Fruit fly (Drosophila melanogaster) whole organism, embryonic: ENCODE data around the gene CG14062.

Experiments
- B-H1 ChIP-seq: fragments of 200-800 bp; sonication (Bioruptor generic); IDR thresholded peaks from 3 replicates; pipeline ENCODE4 v1.3.6; 2022; ENCODE audit warnings: missing biosample characterization, missing genetic modification characterization
- BtbVII ChIP-seq: fragments of 200-800 bp; sonication (Bioruptor generic); optimal IDR thresholded peaks from 3 replicates; lab custom pipeline; 2017; ENCODE audit warnings: missing biosample characterization, mild to moderate bottlenecking, missing genetic modification characterization
- C15 ChIP-seq: fragments of 200-800 bp; sonication (Bioruptor generic); IDR thresholded peaks from 3 replicates; pipeline ENCODE4 v1.3.6; 2022; ENCODE audit warnings: missing biosample characterization, missing genetic modification characterization
- CG10209 ChIP-seq: fragments of 200-800 bp; sonication (Bioruptor generic); optimal IDR thresholded peaks from 3 replicates; lab custom pipeline; 2017; ENCODE audit warnings: missing biosample characterization, mild to moderate bottlenecking, missing genetic modification characterization, missing genetic modification reagents
- CG10431 ChIP-seq: fragments of 200-800 bp; sonication (Bioruptor generic); optimal IDR thresholded peaks from 3 replicates; lab custom pipeline; 2018; ENCODE audit warnings: missing biosample characterization, mild to moderate bottlenecking, missing genetic modification characterization
- CG10543 ChIP-seq: fragments of 200-800 bp; sonication (Bioruptor generic); optimal IDR thresholded peaks from 3 replicates; lab custom pipeline; 2017; ENCODE audit warnings: missing biosample characterization, mild to moderate bottlenecking, missing genetic modification characterization, moderate library complexity
- CG11398 ChIP-seq: fragments of 200-800 bp; sonication (Bioruptor generic); optimal IDR thresholded peaks from 2 replicates; lab custom pipeline; 2016; ENCODE audit warnings: missing biosample characterization, missing genetic modification characterization
- CG12104 ChIP-seq: fragments of 200-800 bp; sonication (Bioruptor generic); optimal IDR thresholded peaks from 3 replicates; lab custom pipeline; 2016; ENCODE audit warnings: missing biosample characterization, missing genetic modification characterization
- CG12659 ChIP-seq: fragments of 200-800 bp; sonication (Bioruptor generic); optimal IDR thresholded peaks from 3 replicates; lab custom pipeline; 2017; ENCODE audit warnings: mild to moderate bottlenecking, missing biosample characterization, missing genetic modification reagents, missing genetic modification characterization
- CG14014 ChIP-seq: fragments of 200-800 bp; sonication (Bioruptor generic); IDR thresholded peaks from 2 replicates; pipeline ENCODE4 v1.3.6; 2022; ENCODE audit warnings: missing biosample characterization, missing genetic modification characterization
- CG15601 ChIP-seq: fragments of 200-800 bp; sonication (Bioruptor generic); optimal IDR thresholded peaks from 3 replicates; lab custom pipeline; 2019; ENCODE audit warnings: missing biosample characterization, mild to moderate bottlenecking, missing genetic modification characterization, moderate library complexity
- CG16779 ChIP-seq: fragments of 200-800 bp; sonication (Bioruptor generic); IDR thresholded peaks from 2 replicates; pipeline ENCODE4 v1.3.6; 2022; ENCODE audit warnings: missing biosample characterization, missing genetic modification characterization
- CG16863 ChIP-seq: fragments of 200-800 bp; sonication (Bioruptor generic); optimal IDR thresholded peaks from 3 replicates; lab custom pipeline; 2016; ENCODE audit warnings: missing biosample characterization, missing genetic modification characterization
- CG17186 ChIP-seq: fragments of 200-800 bp; sonication (Bioruptor generic); optimal IDR thresholded peaks from 3 replicates; lab custom pipeline; 2017; ENCODE audit warnings: missing biosample characterization, missing genetic modification reagents, missing genetic modification characterization
- CG17802 ChIP-seq: fragments of 200-800 bp; sonication (Bioruptor generic); optimal IDR thresholded peaks from 2 replicates; lab custom pipeline; 2018; ENCODE audit warnings: missing biosample characterization, mild to moderate bottlenecking, missing genetic modification characterization, moderate library complexity
- CG17912 ChIP-seq: fragments of 200-800 bp; sonication (Bioruptor generic); optimal IDR thresholded peaks from 2 replicates; lab custom pipeline; 2018; ENCODE audit warnings: missing biosample characterization, mild to moderate bottlenecking, missing genetic modification characterization
- CG18619 ChIP-seq: fragments of 200-800 bp; sonication (Bioruptor generic); optimal IDR thresholded peaks from 3 replicates; lab custom pipeline; 2017; ENCODE audit warnings: missing biosample characterization, mild to moderate bottlenecking, missing genetic modification characterization
- CG2129 ChIP-seq: fragments of 200-800 bp; sonication (Bioruptor generic); IDR thresholded peaks from 2 replicates; pipeline ENCODE4 v1.3.6; 2022; ENCODE audit warnings: missing biosample characterization, missing genetic modification characterization; ENCODE audit not compliant: partially characterized antibody
- CG2889 ChIP-seq: fragments of 200-800 bp; sonication (Bioruptor generic); IDR thresholded peaks from 3 replicates; pipeline ENCODE4 v1.3.6; 2022; ENCODE audit warnings: missing biosample characterization, missing genetic modification characterization
- CG3065 ChIP-seq: fragments of 200-800 bp; sonication (Bioruptor generic); optimal IDR thresholded peaks from 2 replicates; lab custom pipeline; 2016; ENCODE audit warnings: missing biosample characterization, missing genetic modification characterization
- CG31441 ChIP-seq: fragments of 200-800 bp; sonication (Bioruptor generic); IDR thresholded peaks from 2 replicates; pipeline ENCODE4 v1.3.6; 2022; ENCODE audit warnings: missing biosample characterization, missing genetic modification characterization
- CG3407 ChIP-seq: fragments of 200-800 bp; sonication (Bioruptor generic); optimal IDR thresholded peaks from 2 replicates; lab custom pipeline; 2018; ENCODE audit warnings: missing biosample characterization, mild to moderate bottlenecking, missing genetic modification characterization
- CG3726 ChIP-seq: fragments of 200-800 bp; sonication (Bioruptor generic); IDR thresholded peaks from 3 replicates; pipeline ENCODE4, ENCODE4 v1.3.6; 2022; ENCODE audit warnings: missing biosample characterization, missing genetic modification characterization
- CG4404 ChIP-seq: fragments of 200-800 bp; sonication (Bioruptor generic); IDR thresholded peaks from 2 replicates; pipeline ENCODE4 v1.3.6; 2022; ENCODE audit warnings: missing biosample characterization, missing genetic modification characterization
- CG6654 ChIP-seq: fragments of 200-800 bp; sonication (Bioruptor generic); optimal IDR thresholded peaks from 2 replicates; lab custom pipeline; 2017; ENCODE audit warnings: missing biosample characterization, mild to moderate bottlenecking, missing genetic modification characterization
- CG7786 ChIP-seq: fragments of 200-800 bp; sonication (Bioruptor generic); optimal IDR thresholded peaks from 2 replicates; lab custom pipeline; 2016; ENCODE audit warnings: missing biosample characterization, missing genetic modification characterization
- CG8281 ChIP-seq: fragments of 200-800 bp; sonication (Bioruptor generic); optimal IDR thresholded peaks from 2 replicates; lab custom pipeline; 2018; ENCODE audit warnings: missing biosample characterization, mild to moderate bottlenecking, missing genetic modification characterization, moderate library complexity
- CG8359 ChIP-seq: fragments of 200-800 bp; sonication (Bioruptor generic); optimal IDR thresholded peaks from 2 replicates; lab custom pipeline; 2017; ENCODE audit warnings: missing biosample characterization, mild to moderate bottlenecking, missing genetic modification characterization, borderline replicate concordance
- D19A ChIP-seq: fragments of 200-800 bp; optimal IDR thresholded peaks from 3 replicates; lab custom pipeline; 2019; ENCODE audit warnings: missing biosample characterization, mild to moderate bottlenecking, missing genetic modification characterization, moderate library complexity
- Dad ChIP-seq: fragments of 200-800 bp; sonication (Bioruptor generic); optimal IDR thresholded peaks from 3 replicates; lab custom pipeline; 2016; ENCODE audit warnings: missing biosample characterization, missing genetic modification characterization
- E2f2 ChIP-seq: fragments of 200-800 bp; sonication (Bioruptor generic); IDR thresholded peaks from 2 replicates; pipeline ENCODE4 v1.3.6; 2022; ENCODE audit warnings: missing biosample characterization, missing genetic modification characterization
- Meics ChIP-seq: fragments of 200-800 bp; sonication (Bioruptor generic); optimal IDR thresholded peaks from 2 replicates; lab custom pipeline; 2017; ENCODE audit warnings: missing biosample characterization, mild to moderate bottlenecking, missing genetic modification characterization
- NFAT ChIP-seq: fragments of 200-800 bp; sonication (Bioruptor generic); IDR thresholded peaks from 2 replicates; pipeline ENCODE4 v1.3.6; 2022; ENCODE audit warnings: missing biosample characterization, missing genetic modification characterization
- Pdp1 ChIP-seq, 2 experiments: fragments of 200-800 bp; sonication (Bioruptor generic); optimal IDR thresholded peaks; 3 replicates each; lab custom pipeline; 2016; ENCODE audit warnings: missing biosample characterization in 2 of 2, missing genetic modification characterization in 2 of 2, mild to moderate bottlenecking in 1 of 2, moderate library complexity in 1 of 2
- abd-A ChIP-seq: fragments of 200-800 bp; sonication (Bioruptor generic); optimal IDR thresholded peaks from 3 replicates; lab custom pipeline; 2019; ENCODE audit warnings: missing biosample characterization, mild to moderate bottlenecking, missing genetic modification characterization, moderate library complexity
- bcd ChIP-seq: fragments of 200-800 bp; sonication (Bioruptor generic); optimal IDR thresholded peaks from 2 replicates; lab custom pipeline; 2017; ENCODE audit warnings: missing biosample characterization, mild to moderate bottlenecking, missing genetic modification characterization
- bigmax ChIP-seq: fragments of 200-800 bp; sonication (Bioruptor generic); optimal IDR thresholded peaks from 2 replicates; lab custom pipeline; 2018; ENCODE audit warnings: missing biosample characterization, mild to moderate bottlenecking, missing genetic modification characterization
- bsh ChIP-seq, 2 experiments: fragments of 200-800 bp; sonication (Bioruptor generic); optimal IDR thresholded peaks; 2 replicates each; lab custom pipeline; 2017 to 2018; ENCODE audit warnings: mild to moderate bottlenecking in 2 of 2, missing biosample characterization in 2 of 2, missing genetic modification characterization in 2 of 2, moderate library complexity in 1 of 2
- cg ChIP-seq: fragments of 200-800 bp; sonication (Bioruptor generic); optimal IDR thresholded peaks from 3 replicates; lab custom pipeline; 2019; ENCODE audit warnings: missing biosample characterization, mild to moderate bottlenecking, missing genetic modification characterization, moderate library complexity
- danr ChIP-seq: fragments of 200-800 bp; sonication (Bioruptor generic); IDR thresholded peaks from 2 replicates; pipeline ENCODE4 v1.3.6; 2022; ENCODE audit warnings: missing biosample characterization, missing genetic modification characterization
- dati ChIP-seq: fragments of 200-800 bp; sonication (Bioruptor generic); IDR thresholded peaks from 2 replicates; pipeline ENCODE4 v1.3.6; 2022; ENCODE audit warnings: missing biosample characterization, missing genetic modification characterization
- ftz-f1 ChIP-seq: fragments of 200-800 bp; sonication (Bioruptor generic); optimal IDR thresholded peaks from 2 replicates; lab custom pipeline; 2016; ENCODE audit warnings: missing biosample characterization, missing genetic modification characterization
- lbe ChIP-seq: fragments of 200-800 bp; sonication (Bioruptor generic); optimal IDR thresholded peaks from 2 replicates; lab custom pipeline; 2016; ENCODE audit warnings: missing biosample characterization, mild to moderate bottlenecking, missing genetic modification characterization
- mld ChIP-seq: fragments of 200-800 bp; sonication (Bioruptor generic); IDR thresholded peaks from 3 replicates; pipeline ENCODE4 v1.3.6; 2022; ENCODE audit warnings: missing biosample characterization, missing genetic modification characterization; ENCODE audit not compliant: partially characterized antibody
- otp ChIP-seq: fragments of 200-800 bp; sonication (Bioruptor generic); IDR thresholded peaks from 3 replicates; pipeline ENCODE4, ENCODE4 v1.3.6; 2022; ENCODE audit warnings: missing biosample characterization, missing genetic modification characterization
- pita ChIP-seq: fragments of 200-800 bp; sonication (Bioruptor generic); optimal IDR thresholded peaks from 2 replicates; lab custom pipeline; 2017; ENCODE audit warnings: missing biosample characterization, mild to moderate bottlenecking, missing genetic modification characterization
- sd ChIP-seq: fragments of 200-800 bp; sonication (Bioruptor generic); optimal IDR thresholded peaks from 3 replicates; lab custom pipeline; 2018; ENCODE audit warnings: missing biosample characterization, mild to moderate bottlenecking, missing genetic modification characterization, moderate library complexity
- stc ChIP-seq: fragments of 200-800 bp; sonication (Bioruptor generic); IDR thresholded peaks from 2 replicates; pipeline ENCODE4 v1.3.6; 2022; ENCODE audit warnings: missing biosample characterization, missing genetic modification characterization
- tna ChIP-seq: fragments of 200-800 bp; sonication (Bioruptor generic); IDR thresholded peaks from 2 replicates; pipeline ENCODE4 v1.3.6; 2022; ENCODE audit warnings: missing biosample characterization, missing genetic modification characterization; ENCODE audit not compliant: partially characterized antibody
- unc-4 ChIP-seq: fragments of 200-800 bp; sonication (Bioruptor generic); IDR thresholded peaks from 2 replicates; pipeline ENCODE4 v1.3.6; 2022; ENCODE audit warnings: missing biosample characterization, missing genetic modification characterization; ENCODE audit not compliant: partially characterized antibody
- vnd ChIP-seq: fragments of 200-800 bp; sonication (Bioruptor generic); IDR thresholded peaks from 3 replicates; pipeline ENCODE4 v1.3.6; 2022; ENCODE audit warnings: missing biosample characterization, missing genetic modification characterization; ENCODE audit not compliant: partially characterized antibody
- wek ChIP-seq: fragments of 200-800 bp; sonication (Bioruptor generic); optimal IDR thresholded peaks from 3 replicates; lab custom pipeline; 2018; ENCODE audit warnings: missing biosample characterization, mild to moderate bottlenecking, missing genetic modification characterization, moderate library complexity

Gene CG14062

DNA sequence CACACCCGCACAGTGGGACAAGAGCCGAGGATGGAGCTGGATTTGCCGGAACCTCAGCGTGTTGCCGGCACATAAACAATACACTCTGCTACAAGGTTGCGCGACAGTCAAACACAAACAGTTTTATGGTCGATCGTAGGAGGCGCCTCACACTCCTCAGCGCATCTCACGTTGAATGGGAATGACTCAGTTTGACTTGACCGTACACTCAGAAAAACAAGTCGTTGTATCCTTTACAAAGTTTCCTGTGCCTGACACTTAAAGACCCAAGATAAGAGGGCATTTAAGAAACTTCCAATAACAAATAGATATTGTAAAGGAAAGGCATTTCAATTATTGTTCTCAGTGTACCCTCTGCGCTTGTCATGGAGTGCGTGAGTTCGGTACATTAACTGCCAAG, 10.9 kb downstream of the CG14062 start (continued):
- TF ChIP-seq cg (GFP tag; lab: Kevin White, UChicago) (no peak), stc (GFP tag; lab: Robert Waterston, UW) (0 out of 2 replicates have a peak, but pooled peaks have one; percentile 37), sd (tag; lab: Kevin White, UChicago) (no peak), CG4404 (GFP tag; lab: Robert Waterston, UW) (peak; percentile 75), CG7786 (peak; percentile 46), bigmax (no peak), C15 (GFP tag; lab: Robert Waterston, UW) (no peak), CG6654 (peak; percentile 9), CG2889 (GFP tag; lab: Robert Waterston, UW) (peak; percentile 48; the same call in 1 of the 3 replicates), lbe (GFP tag; lab: Kevin White, UChicago) (no peak), tna (no peak), CG15601 (tag; lab: Kevin White, UChicago) (no peak), abd-A (no peak), NFAT (GFP tag; lab: Robert Waterston, UW) (no peak), CG31441 (GFP tag; lab: Robert Waterston, UW) (peak; percentile 48; the same call in 1 of the 2 replicates), CG11398 (GFP tag; lab: Kevin White, UChicago) (no peak), CG3065 (GFP tag; lab: Kevin White, UChicago) (no peak), dati (GFP tag; lab: Robert Waterston, UW) (0 out of 2 replicates have a peak, but pooled peaks have one; percentile 19), Meics (peak; percentile 56), CG14014 (GFP tag; lab: Robert Waterston, UW) (no peak), CG12104 (peak; percentile 15), CG18619 (no peak), CG8359 (GFP tag; lab: Kevin White, UChicago) (no peak), CG2129 (GFP tag; lab: Robert Waterston, UW) (no peak), Dad (GFP tag; lab: Kevin White, UChicago) (no peak), BtbVII (GFP tag; lab: Kevin White, UChicago) (no peak), bcd (GFP tag; lab: Kevin White, UChicago) (peak; percentile 49), pita (GFP tag; lab: Kevin White, UChicago) (no peak), CG16863 (no peak), CG10543 (GFP tag; lab: Kevin White, UChicago) (no peak), otp (GFP tag; lab: Robert Waterston, UW) (peak; percentile 45; the same call in 1 of the 3 replicates), unc-4 (no peak), mld (GFP tag; lab: Robert Waterston, UW) (no peak), CG16779 (GFP tag; lab: Robert Waterston, UW) (no peak), D19A (tag; lab: Kevin White, UChicago) (peak; percentile 46), CG12659 (GFP tag; lab: Kevin White, UChicago) (no peak), CG10209 (GFP tag; lab: Kevin White, UChicago) (peak; percentile 35)

DNA sequence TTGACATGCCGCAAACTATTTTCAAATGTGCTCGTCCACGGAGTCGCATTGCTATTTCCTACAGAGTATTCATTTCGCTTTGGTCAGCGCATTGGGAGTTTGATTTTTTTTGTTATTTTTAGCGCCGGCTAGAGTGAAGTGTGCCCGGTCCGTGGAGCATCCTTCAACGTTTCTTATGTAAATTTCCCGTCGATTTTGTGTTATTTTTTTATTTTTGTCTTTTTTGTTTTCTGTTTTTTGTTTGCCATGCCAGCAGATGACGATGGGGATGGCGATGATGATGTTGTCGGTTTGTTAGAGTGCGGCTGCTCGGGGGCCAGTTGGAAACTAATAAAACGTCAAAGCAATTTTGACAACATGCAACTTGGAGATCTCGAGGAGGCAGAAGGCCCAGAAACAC, 11.8 kb downstream of the CG14062 start:
- TF ChIP-seq CG3726 (GFP tag; lab: Robert Waterston, UW) = no peak
- TF ChIP-seq CG17802 (tag; lab: Kevin White, UChicago) = no peak
- TF ChIP-seq CG17912 (GFP tag; lab: Kevin White, UChicago) = no peak
- TF ChIP-seq CG16779 (GFP tag; lab: Robert Waterston, UW) = no peak
- no peak for TF ChIP-seq bsh (GFP tag; optimal IDR thresholded peaks at IDR 0.05; lab: Kevin White, UChicago)
- TF ChIP-seq vnd (GFP tag; lab: Robert Waterston, UW) = no peak
- no peak for TF ChIP-seq E2f2
- TF ChIP-seq Pdp1 (GFP tag; optimal IDR thresholded peaks at IDR 0.05; lab: Kevin White, UChicago) = peak in 1 of 2 experiments; percentile 34
- no peak for TF ChIP-seq CG17186 (GFP tag; lab: Kevin White, UChicago)
- TF ChIP-seq CG8281 = no peak
- TF ChIP-seq ftz-f1 (GFP tag; lab: Kevin White, UChicago) = no peak
- no peak for TF ChIP-seq CG3407 (GFP tag; lab: Kevin White, UChicago)
- TF ChIP-seq wek = no peak
- TF ChIP-seq CG10431 (GFP tag; lab: Kevin White, UChicago) = no peak
- TF ChIP-seq danr (GFP tag; lab: Robert Waterston, UW) = no peak
- TF ChIP-seq B-H1 = no peak
